Fruit fly (Drosophila melanogaster) whole organism, pupa: ENCODE measurements around the gene Mur2B.

Experiments used
- CG12605 ChIP-seq: fragments of 200-800 bp; sonication (Bioruptor generic); IDR thresholded peaks from 2 replicates; pipeline ENCODE4 v1.3.6; 2022; ENCODE audit warnings: missing biosample characterization, missing genetic modification characterization
- CG15710 ChIP-seq: fragments of 200-800 bp; sonication (Bioruptor generic); optimal IDR thresholded peaks from 2 replicates; lab custom pipeline; 2018; ENCODE audit warnings: missing biosample characterization, mild to moderate bottlenecking, missing genetic modification characterization, moderate library complexity
- CG32121 ChIP-seq: fragments of 200-800 bp; sonication (Bioruptor generic); IDR thresholded peaks from 2 replicates; pipeline ENCODE4 v1.3.6; 2022; ENCODE audit warnings: missing biosample characterization, missing genetic modification characterization
- CG4496 ChIP-seq: fragments of 200-800 bp; sonication (Bioruptor generic); IDR thresholded peaks from 3 replicates; pipeline ENCODE4 v1.3.6; 2022; ENCODE audit warnings: missing biosample characterization, missing genetic modification characterization
- CG8159 ChIP-seq: fragments of 200-800 bp; sonication (Bioruptor generic); optimal IDR thresholded peaks from 3 replicates; lab custom pipeline; 2018; ENCODE audit warnings: missing biosample characterization, mild to moderate bottlenecking, missing genetic modification characterization, moderate library complexity
- CG9948 ChIP-seq: fragments of 200-800 bp; sonication (Bioruptor generic); optimal IDR thresholded peaks from 2 replicates; lab custom pipeline; 2018; ENCODE audit warnings: missing biosample characterization, mild to moderate bottlenecking, missing genetic modification characterization, moderate library complexity
- D1 ChIP-seq: fragments of 200-800 bp; sonication (Bioruptor generic); optimal IDR thresholded peaks from 2 replicates; lab custom pipeline; 2018; ENCODE audit warnings: missing biosample characterization, mild to moderate bottlenecking, missing genetic modification characterization, moderate library complexity
- EcR ChIP-seq: fragments of 200-800 bp; sonication (Bioruptor generic); optimal IDR thresholded peaks from 3 replicates; lab custom pipeline; 2019; ENCODE audit warnings: missing biosample characterization, missing genetic modification characterization, mild to moderate bottlenecking, moderate library complexity, missing genetic modification reagents
- Ets98B ChIP-seq: fragments of 200-800 bp; sonication (Bioruptor generic); IDR thresholded peaks from 2 replicates; pipeline ENCODE4 v1.3.6; 2022; ENCODE audit warnings: missing biosample characterization, missing genetic modification characterization
- Pif1B ChIP-seq: fragments of 200-800 bp; sonication (Bioruptor generic); optimal IDR thresholded peaks from 3 replicates; lab custom pipeline; 2016; ENCODE audit warnings: missing biosample characterization, missing genetic modification characterization
- fd96Ca ChIP-seq: fragments of 200-800 bp; sonication (Bioruptor generic); IDR thresholded peaks from 3 replicates; pipeline ENCODE4 v1.3.6; 2022; ENCODE audit warnings: missing biosample characterization, missing genetic modification characterization
- gl ChIP-seq: fragments of 200-800 bp; sonication (Bioruptor generic); optimal IDR thresholded peaks from 2 replicates; lab custom pipeline; 2018; ENCODE audit warnings: missing biosample characterization, mild to moderate bottlenecking, missing genetic modification characterization

The Mur2B gene

DNA sequence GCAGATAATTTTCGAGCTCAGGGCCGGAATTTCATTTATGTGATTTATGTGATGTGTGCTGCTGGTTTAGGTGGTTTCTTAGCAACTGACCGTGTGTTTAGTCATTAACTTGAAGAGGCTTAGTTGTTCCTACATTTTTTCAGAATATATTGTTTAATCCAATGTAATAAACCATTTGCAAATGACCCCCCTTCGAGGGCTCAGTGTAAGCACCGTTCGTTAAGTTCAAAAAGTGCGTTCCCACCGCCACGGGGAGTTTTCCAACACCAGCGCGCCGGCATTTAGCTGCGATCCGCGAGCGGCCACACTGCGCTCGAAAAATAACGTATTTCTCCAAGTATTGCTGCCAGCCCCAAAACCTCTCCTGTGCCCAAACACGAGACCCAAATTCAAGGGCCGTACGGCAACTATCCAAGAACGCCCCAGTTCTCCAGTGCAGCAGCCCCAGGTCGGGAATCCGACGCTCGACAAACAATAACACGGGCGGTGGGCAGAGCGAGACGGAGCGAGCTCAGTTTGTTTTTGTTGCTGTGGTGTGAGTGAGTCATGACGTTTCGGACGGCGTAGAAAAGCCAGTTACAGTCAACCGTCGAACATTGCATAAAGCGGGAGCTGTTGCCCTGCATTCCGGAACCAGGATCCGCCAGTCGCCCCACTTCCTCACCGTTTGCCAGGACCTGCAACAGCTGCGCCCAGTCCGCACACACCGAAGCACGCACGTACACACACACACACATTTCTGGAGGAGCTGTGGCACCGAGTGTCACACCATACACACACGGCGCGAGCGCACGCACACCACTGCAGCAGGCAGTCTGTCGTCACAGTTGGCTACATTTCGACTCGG, 190.1 kb downstream of the Mur2B start, which contains the start of gene rush:
Gene rush (plus strand): TSS at position 277 of the 847 bp plus-strand sequence.
- TF ChIP-seq Pif1B (GFP tag; lab: Kevin White, UChicago) (no peak), CG32121 (GFP tag; lab: Robert Waterston, UW) (no peak; the same call in 1 of the 2 replicates), CG4496 (peak; percentile 60), CG15710 (tag; lab: Kevin White, UChicago) (no peak), EcR (GFP tag; lab: Kevin White, UChicago) (no peak), D1 (no peak), fd96Ca (GFP tag; lab: Robert Waterston, UW) (peak; percentile 28; the same call in 1 of the 3 replicates), CG8159 (tag; lab: Kevin White, UChicago) (peak; percentile 16)

DNA sequence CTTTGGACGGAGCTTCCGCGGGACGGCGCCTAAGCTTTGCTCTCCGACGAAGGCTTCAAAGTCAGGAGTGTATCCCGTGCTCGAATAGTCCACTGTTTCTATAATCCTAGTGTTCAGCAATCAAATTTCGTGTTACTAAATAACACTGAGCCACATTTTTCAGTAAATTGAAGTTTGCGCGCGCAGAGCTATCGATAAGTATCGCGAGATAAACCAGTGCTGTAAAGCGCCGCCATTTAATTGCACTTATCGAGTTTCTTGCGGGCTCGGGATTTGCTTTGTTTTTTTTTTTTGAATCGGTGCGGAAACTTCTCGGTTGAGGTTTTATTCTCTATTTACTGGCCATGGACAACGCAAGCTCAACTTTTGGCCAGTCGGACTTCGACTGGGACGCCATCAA, 191.7 kb downstream of the Mur2B start, which contains the start of the genes Rab27 and mei-38:
Gene Rab27 (minus strand): TSS at position 127 of the 400 bp plus-strand sequence.
Gene mei-38 (plus strand): TSS at position 216 of the 400 bp plus-strand sequence.
- 0 out of 3 replicates have a peak, but pooled peaks have one; percentile 37 for TF ChIP-seq CG4496
- TF ChIP-seq Ets98B (GFP tag; lab: Robert Waterston, UW), result peak; percentile 21
- TF ChIP-seq EcR (GFP tag; lab: Kevin White, UChicago), result no peak

DNA sequence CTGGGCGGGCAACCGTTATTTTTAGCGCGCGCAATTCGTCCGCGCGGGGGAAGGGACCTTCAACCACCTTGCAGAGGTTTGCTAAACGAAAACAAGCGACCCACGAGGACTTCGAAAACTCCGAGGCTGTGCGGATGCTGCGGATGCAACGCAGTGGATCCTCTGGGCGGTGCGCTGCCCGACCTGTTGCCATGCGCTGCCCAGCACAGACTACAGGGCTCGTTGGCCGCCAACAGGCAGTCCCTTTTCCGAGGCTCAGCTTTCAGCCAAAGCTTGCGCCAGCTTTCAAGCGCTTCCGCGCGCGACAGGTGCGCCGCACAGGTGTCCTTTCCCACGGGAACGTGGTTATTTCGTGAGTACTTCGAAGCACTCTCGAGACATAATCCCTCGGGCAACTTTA, 192.2 kb downstream of the Mur2B start:
- peak; percentile 56; the same call in 1 of the 2 replicates for TF ChIP-seq CG12605 (GFP tag; lab: Robert Waterston, UW)
- TF ChIP-seq Pif1B (GFP tag; lab: Kevin White, UChicago), result no peak
- no peak for TF ChIP-seq CG9948 (tag; lab: Kevin White, UChicago)
- no peak for TF ChIP-seq Ets98B (GFP tag; lab: Robert Waterston, UW)
- TF ChIP-seq gl (tag; lab: Kevin White, UChicago), result no peak
